Fruit fly (Drosophila melanogaster) whole organism, prepupa: ENCODE measurements around the gene CG33688.
A peak's percentile ranks its signal among the peaks of the same experiment; 100 is the strongest.

ENCODE experiments used
- CG16779 ChIP-seq: fragments of 200-800 bp; sonication (Bioruptor generic); optimal IDR thresholded peaks from 3 replicates; lab custom pipeline; 2017; ENCODE audit warnings: missing biosample characterization, mild to moderate bottlenecking, missing genetic modification characterization
- CG3032 ChIP-seq: fragments of 200-800 bp; optimal IDR thresholded peaks from 2 replicates; lab custom pipeline; 2019; ENCODE audit warnings: missing biosample characterization, mild to moderate bottlenecking, missing genetic modification characterization, moderate library complexity
- CG32006 ChIP-seq: fragments of 200-800 bp; sonication (Bioruptor generic); optimal IDR thresholded peaks from 3 replicates; lab custom pipeline; 2017; ENCODE audit warnings: missing biosample characterization, mild to moderate bottlenecking, missing genetic modification characterization
- CG8632 ChIP-seq: fragments of 200-800 bp; sonication (Bioruptor generic); optimal IDR thresholded peaks from 3 replicates; lab custom pipeline; 2016; ENCODE audit warnings: missing biosample characterization, missing genetic modification characterization
- net ChIP-seq: fragments of 200-800 bp; sonication (Bioruptor generic); optimal IDR thresholded peaks from 3 replicates; lab custom pipeline; 2016; ENCODE audit warnings: missing biosample characterization, missing genetic modification characterization
- ss ChIP-seq, 2 experiments: fragments of 200-800 bp; sonication (Bioruptor generic); optimal IDR thresholded peaks; 2 replicates in 1 of 2; 3 replicates in 1 of 2; lab custom pipeline; 2017 to 2018; ENCODE audit warnings: mild to moderate bottlenecking in 2 of 2, missing biosample characterization in 2 of 2, missing genetic modification characterization in 2 of 2, moderate library complexity in 1 of 2

DNA sequence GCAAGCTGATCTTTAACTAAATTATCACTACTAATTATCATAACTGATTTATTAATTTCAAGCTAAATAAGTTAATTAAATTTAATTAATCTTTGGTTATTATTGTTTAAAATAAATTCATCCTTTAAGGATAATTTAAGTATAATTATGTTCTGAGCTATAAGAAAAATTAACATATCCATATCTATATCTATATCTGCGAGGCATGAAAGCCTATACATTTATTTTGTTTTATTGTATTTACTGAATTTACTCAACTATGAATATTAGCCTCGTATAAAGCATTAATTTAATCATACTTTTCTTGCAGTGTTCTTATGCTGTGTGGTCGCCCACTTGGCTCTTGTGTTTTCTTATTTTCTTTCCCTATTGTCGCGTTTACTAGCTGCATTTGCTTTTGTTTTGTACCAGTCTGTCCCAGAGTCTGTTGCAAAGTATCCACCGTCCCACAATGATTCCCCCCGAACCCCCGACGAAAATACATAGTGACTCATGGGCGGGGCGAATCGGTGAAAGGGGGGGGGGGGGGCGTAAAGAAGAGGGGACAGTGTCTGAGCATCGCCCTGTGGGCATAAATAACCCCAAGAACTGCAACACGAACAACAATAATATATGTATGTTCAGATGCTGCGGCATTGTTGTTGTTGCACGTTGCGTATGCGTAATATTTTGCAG is 15.7 kb downstream of the CG33688 start:
- TF ChIP-seq ss (GFP tag; optimal IDR thresholded peaks at IDR 0.05; lab: Kevin White, UChicago) (peak; percentile 49 to 72), CG3032 (tag; lab: Kevin White, UChicago) (no peak), CG16779 (no peak), CG8632 (GFP tag; lab: Kevin White, UChicago) (no peak), CG32006 (peak; percentile 15), net (GFP tag; lab: Kevin White, UChicago) (no peak)
